Worm (Caenorhabditis elegans): ENCODE measurements around the gene tald-1.

ce11 chrIV:4413114-4413513 lies 26.7 kb downstream of the tald-1 start:
- TF ChIP-seq pha-4 (tag; optimal IDR thresholded peaks at IDR 0.05) = no peak
- TF ChIP-seq lin-39 (tag; optimal IDR thresholded peaks at IDR 0.05) = no peak
- TF ChIP-seq ama-1 (optimal IDR thresholded peaks at IDR 0.05) = no peak
- no peak for TF ChIP-seq lin-15B (tag; optimal IDR thresholded peaks at IDR 0.05)
- no peak for TF ChIP-seq nhr-23 (tag; optimal IDR thresholded peaks at IDR 0.05)
- no peak for TF ChIP-seq elt-1 (tag; optimal IDR thresholded peaks at IDR 0.05)
- TF ChIP-seq tbx-2 (tag; optimal IDR thresholded peaks at IDR 0.05) = no peak
- TF ChIP-seq elt-2 (tag; optimal IDR thresholded peaks at IDR 0.05) = no peak
- TF ChIP-seq ceh-9 (tag; optimal IDR thresholded peaks at IDR 0.05) = no peak
- no peak for TF ChIP-seq unc-62 (GFP tag; optimal IDR thresholded peaks at IDR 0.05)
- no peak for TF ChIP-seq sea-2 (GFP tag; optimal IDR thresholded peaks at IDR 0.05)
- TF ChIP-seq nhr-28 (tag; optimal IDR thresholded peaks at IDR 0.05) = no peak
- TF ChIP-seq egl-27 (tag; optimal IDR thresholded peaks at IDR 0.05) = no peak

All from whole organism, L3 larva.